Worm (Caenorhabditis elegans) whole organism, L1 larva: Measurements from ENCODE around the gene ZK616.65.

Experiments
- ces-1 ChIP-seq: fragments of 150-350 bp; optimal IDR thresholded peaks from 2 replicates; lab custom pipeline; 2014; ENCODE audit warnings: missing biosample characterization, missing genetic modification reagents, missing genetic modification characterization
- elt-2 ChIP-seq: sonication (generic microtip); optimal IDR thresholded peaks from 2 replicates; lab custom pipeline; 2016; ENCODE audit warnings: missing genetic modification characterization, mild to moderate bottlenecking, inconsistent platforms, missing compliant biosample characterization, missing genetic modification reagents
- pqm-1 ChIP-seq: sonication (generic microtip); optimal IDR thresholded peaks from 3 replicates; lab custom pipeline; 2017; ENCODE audit warnings: missing biosample characterization, missing genetic modification characterization
- ztf-4 ChIP-seq: fragments of 150-350 bp; optimal IDR thresholded peaks from 2 replicates; lab custom pipeline; 2014; ENCODE audit warnings: missing biosample characterization, missing genetic modification characterization

- no peak for TF ChIP-seq ces-1
- no peak for TF ChIP-seq elt-2
- no peak for TF ChIP-seq pqm-1 (tag; lab: Kevin White, UChicago)
- TF ChIP-seq ztf-4 (tag; lab: Kevin White, UChicago) = no peak
Observed at ce11 chrIV:5396769-5397168, 14.3 kb downstream of the ZK616.65 start, which contains the start of gene ZK616.3.
